Fruit fly (Drosophila melanogaster): Measurements from ENCODE around the gene LeuRS.

Gene LeuRS

DNA sequence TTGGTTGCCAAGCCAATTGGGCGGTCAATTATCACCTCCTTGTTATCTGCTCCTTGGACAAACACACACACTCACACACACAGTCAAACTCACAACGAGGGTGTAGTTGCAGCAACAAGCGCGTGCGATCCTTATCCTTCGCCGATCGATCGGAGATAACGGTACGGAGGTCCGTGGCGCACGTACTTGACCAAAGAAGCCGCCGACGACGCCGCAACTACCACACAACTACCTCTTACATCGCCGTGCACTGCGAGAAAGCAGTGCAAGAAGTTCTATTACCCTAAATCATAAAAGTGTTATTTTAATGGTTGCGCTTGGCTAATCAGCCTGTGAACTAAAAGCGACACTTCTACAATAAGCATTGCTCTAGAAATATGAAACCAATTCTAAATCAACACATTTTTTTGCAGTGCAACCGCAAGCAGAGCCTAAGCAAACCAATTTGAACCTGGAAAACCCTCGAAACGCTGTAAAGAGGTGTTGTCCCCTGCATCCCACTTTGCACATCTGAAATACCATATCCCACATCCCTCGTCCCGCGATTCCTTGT is 18.6 kb upstream of the LeuRS start (continued):
- TF ChIP-seq CG11456 (GFP tag; IDR thresholded peaks at IDR 0.05) (no peak), CG18619 (GFP tag; optimal IDR thresholded peaks at IDR 0.05) (no peak), CG6791 (GFP tag; IDR thresholded peaks at IDR 0.05; ENCODE audit: partially characterized antibody) (no peak), ssp (GFP tag; IDR thresholded peaks at IDR 0.05) (peak; percentile 35; the same call in 1 of the 2 replicates), fd64A (GFP tag; optimal IDR thresholded peaks at IDR 0.05) (no peak), ken (GFP tag; IDR thresholded peaks at IDR 0.05) (no peak), CG10321 (GFP tag; IDR thresholded peaks at IDR 0.05) (no peak; the same call in 1 of the 2 replicates), CG13287 (GFP tag; IDR thresholded peaks at IDR 0.05; ENCODE audit: partially characterized antibody) (no peak), wek (GFP tag; optimal IDR thresholded peaks at IDR 0.05) (no peak), oc (tag; optimal IDR thresholded peaks at IDR 0.05) (no peak), zfh2 (GFP tag; optimal IDR thresholded peaks at IDR 0.05) (no peak), dmrt11E (tag; optimal IDR thresholded peaks at IDR 0.05) (peak; percentile 82), CG6813 (GFP tag; optimal IDR thresholded peaks at IDR 0.05) (peak; percentile 50), Neu2 (GFP tag; optimal IDR thresholded peaks at IDR 0.05; ENCODE audit: borderline replicate concordance) (peak; percentile 78), CG17912 (GFP tag; optimal IDR thresholded peaks at IDR 0.05) (no peak), CG17186 (GFP tag; optimal IDR thresholded peaks at IDR 0.05) (no peak), H15 (GFP tag; IDR thresholded peaks at IDR 0.05) (no peak), cg (GFP tag; optimal IDR thresholded peaks at IDR 0.05) (no peak), vnd (GFP tag; IDR thresholded peaks at IDR 0.05; ENCODE audit: partially characterized antibody) (no peak), Bgb (GFP tag; IDR thresholded peaks at IDR 0.05; ENCODE audit: partially characterized antibody) (no peak), pnt (GFP tag; optimal IDR thresholded peaks at IDR 0.05) (peak; percentile 55), dimm (GFP tag; IDR thresholded peaks at IDR 0.05) (0 out of 2 replicates have a peak, but pooled peaks have one; percentile 12), CkIIα-i1 (GFP tag; IDR thresholded peaks at IDR 0.05) (no peak), CG3995 (GFP tag; optimal IDR thresholded peaks at IDR 0.05) (no peak), p53 (GFP tag; optimal IDR thresholded peaks at IDR 0.05) (no peak), gro (GFP tag; optimal IDR thresholded peaks at IDR 0.05) (no peak), CG10147 (GFP tag; optimal IDR thresholded peaks at IDR 0.05) (no peak), CG13624 (GFP tag; optimal IDR thresholded peaks at IDR 0.05) (no peak), pfk (GFP tag; optimal IDR thresholded peaks at IDR 0.05) (no peak), rib (GFP tag; IDR thresholded peaks at IDR 0.05) (no peak), Fer3 (tag; optimal IDR thresholded peaks at IDR 0.05) (no peak), CG12104 (GFP tag; optimal IDR thresholded peaks at IDR 0.05) (no peak), CG8281 (tag; optimal IDR thresholded peaks at IDR 0.05) (no peak), Max (GFP tag; optimal IDR thresholded peaks at IDR 0.05) (peak; percentile 12), CG9727 (GFP tag; optimal IDR thresholded peaks at IDR 0.05) (peak; percentile 85), PHDP (tag; optimal IDR thresholded peaks at IDR 0.05) (no peak), lola (GFP tag; optimal IDR thresholded peaks at IDR 0.05) (peak in 1 of 3 experiments; percentile 73), Dek (tag; optimal IDR thresholded peaks at IDR 0.05) (no peak), unpg (GFP tag; optimal IDR thresholded peaks at IDR 0.05) (peak; percentile 56), btn (GFP tag; optimal IDR thresholded peaks at IDR 0.05) (peak; percentile 40), shn (GFP tag; optimal IDR thresholded peaks at IDR 0.05) (peak; percentile 44), Dbx (GFP tag; IDR thresholded peaks at IDR 0.05) (no peak), tap (tag; optimal IDR thresholded peaks at IDR 0.05) (no peak), Atf-2 (GFP tag; optimal IDR thresholded peaks at IDR 0.05) (peak; percentile 40), CG17802 (tag; optimal IDR thresholded peaks at IDR 0.05) (no peak), CG13775 (GFP tag; optimal IDR thresholded peaks at IDR 0.05) (peak; percentile 57), stc (GFP tag; IDR thresholded peaks at IDR 0.05) (0 out of 2 replicates have a peak, but pooled peaks have one; percentile 18), danr (GFP tag; IDR thresholded peaks at IDR 0.05) (no peak), Fer2 (tag; optimal IDR thresholded peaks at IDR 0.05) (no peak), CG31388 (GFP tag; optimal IDR thresholded peaks at IDR 0.05) (no peak)
